Fruit fly (Drosophila melanogaster): ENCODE measurements around the gene CG4036.

CG4036 gene

dm6 chr2L:9758856-9759255 lies 31.8 kb upstream of the CG4036 start (continued):
- TF ChIP-seq CG16813 (GFP tag; IDR thresholded peaks at IDR 0.05; ENCODE audit: partially characterized antibody) (peak; percentile 94), CrebB (tag; optimal IDR thresholded peaks at IDR 0.05) (no peak), gem (tag; optimal IDR thresholded peaks at IDR 0.05) (peak; percentile 62), org-1 (GFP tag; optimal IDR thresholded peaks at IDR 0.05) (no peak), CG1024 (GFP tag; IDR thresholded peaks at IDR 0.05) (peak; percentile 55; the same call in 1 of the 2 replicates), CG3407 (GFP tag; optimal IDR thresholded peaks at IDR 0.05) (no peak), CG13894 (tag; optimal IDR thresholded peaks at IDR 0.05) (peak; percentile 78), repo (GFP tag; optimal IDR thresholded peaks at IDR 0.05) (no peak), crp (GFP tag; optimal IDR thresholded peaks at IDR 0.05) (no peak), CG18262 (tag; optimal IDR thresholded peaks at IDR 0.05) (peak; percentile 42), CG10321 (GFP tag; IDR thresholded peaks at IDR 0.05) (0 out of 2 replicates have a peak, but pooled peaks have one; percentile 18), Lpt (GFP tag; optimal IDR thresholded peaks at IDR 0.05) (no peak), CG13624 (GFP tag; optimal IDR thresholded peaks at IDR 0.05) (peak; percentile 47), br (optimal IDR thresholded peaks at IDR 0.05) (no peak), Mad (GFP tag; optimal IDR thresholded peaks at IDR 0.05) (peak; percentile 38), btn (GFP tag; optimal IDR thresholded peaks at IDR 0.05) (no peak), Scr (GFP tag; IDR thresholded peaks at IDR 0.05; ENCODE audit: partially characterized antibody) (peak; percentile 94), ems (GFP tag; optimal IDR thresholded peaks at IDR 0.05) (peak; percentile 45), CG7357 (GFP tag; IDR thresholded peaks at IDR 0.05) (no peak), hb (GFP tag; IDR thresholded peaks at IDR 0.05; ENCODE audit: partially characterized antibody) (peak; percentile 78), so (GFP tag; IDR thresholded peaks at IDR 0.05) (0 out of 3 replicates have a peak, but pooled peaks have one; percentile 24), Dll (GFP tag; IDR thresholded peaks at IDR 0.05; ENCODE audit: partially characterized antibody) (peak; percentile 95), Nf-YB (GFP tag; optimal IDR thresholded peaks at IDR 0.05) (peak; percentile 1), run (tag; optimal IDR thresholded peaks at IDR 0.05) (no peak), dysf (GFP tag; IDR thresholded peaks at IDR 0.05) (peak; percentile 42), mld (GFP tag; IDR thresholded peaks at IDR 0.05; ENCODE audit: partially characterized antibody) (peak; percentile 85), CG10267 (tag; optimal IDR thresholded peaks at IDR 0.05) (peak; percentile 73), Ada2b (GFP tag; IDR thresholded peaks at IDR 0.05) (peak; percentile 63), CG8290 (GFP tag; optimal IDR thresholded peaks at IDR 0.05) (no peak), CG8290 (tag; optimal IDR thresholded peaks at IDR 0.05) (peak in 1 of 2 experiments; percentile 90), CG12299 (tag; optimal IDR thresholded peaks at IDR 0.05) (no peak), CG8924 (tag; optimal IDR thresholded peaks at IDR 0.05) (peak; percentile 61), CG3726 (GFP tag; IDR thresholded peaks at IDR 0.05) (no peak), tgo (GFP tag; IDR thresholded peaks at IDR 0.05) (peak; percentile 48; the same call in 2 of the 3 replicates), CG12236 (GFP tag; optimal IDR thresholded peaks at IDR 0.05) (no peak), Tbp (GFP tag; optimal IDR thresholded peaks at IDR 0.05) (no peak), Max (GFP tag; optimal IDR thresholded peaks at IDR 0.05) (no peak), CG10366 (GFP tag; IDR thresholded peaks at IDR 0.05) (peak; percentile 76), ci (GFP tag; IDR thresholded peaks at IDR 0.05) (peak; percentile 67; the same call in 2 of the 3 replicates), E2f1 (GFP tag; IDR thresholded peaks at IDR 0.05) (peak; percentile 63), sim (GFP tag; IDR thresholded peaks at IDR 0.05) (no peak), fd64A (GFP tag; optimal IDR thresholded peaks at IDR 0.05) (no peak), fru (optimal IDR thresholded peaks at IDR 0.05) (peak; percentile 21), Hand (GFP tag; optimal IDR thresholded peaks at IDR 0.05) (no peak), CG14050 (GFP tag; IDR thresholded peaks at IDR 0.05) (peak; percentile 16; the same call in 1 of the 3 replicates), cwo (GFP tag; optimal IDR thresholded peaks at IDR 0.05) (no peak), Ssrp (tag; optimal IDR thresholded peaks at IDR 0.05) (no peak), CG18764 (GFP tag; optimal IDR thresholded peaks at IDR 0.05) (peak; percentile 3), tap (tag; optimal IDR thresholded peaks at IDR 0.05) (peak; percentile 7), BtbVII (GFP tag; optimal IDR thresholded peaks at IDR 0.05) (no peak), Abd-B (GFP tag; optimal IDR thresholded peaks at IDR 0.05) (peak; percentile 64), dati (GFP tag; IDR thresholded peaks at IDR 0.05) (0 out of 2 replicates have a peak, but pooled peaks have one; percentile 7)

All from whole organism, embryonic.